Worm (Caenorhabditis elegans) whole organism, young adult: ENCODE measurements around the gene npr-41.

Source experiments
- ccch-3 ChIP-seq: fragments of 200-800 bp; sonication (Bioruptor generic); optimal IDR thresholded peaks from 2 replicates; lab custom pipeline; 2018; ENCODE audit warnings: mild to moderate bottlenecking, missing genetic modification characterization, missing compliant biosample characterization
- ztf-22 ChIP-seq: fragments of 200-800 bp; sonication (Bioruptor generic); optimal IDR thresholded peaks from 2 replicates; lab custom pipeline; 2018; ENCODE audit warnings: mild to moderate bottlenecking, missing genetic modification characterization, moderate library complexity, missing compliant biosample characterization

ce11 chrII:11526954-11527353 lies 16.5 kb downstream of the npr-41 start, which contains the start of gene age-1:
- no peak for TF ChIP-seq ccch-3 (GFP tag; lab: Kevin White, UChicago)
- TF ChIP-seq ztf-22 (GFP tag; lab: Kevin White, UChicago): no peak
